Worm (Caenorhabditis elegans): ENCODE measurements around the gene F32E10.5.

- TF ChIP-seq tbx-8 (GFP tag; optimal IDR thresholded peaks at IDR 0.05) (no peak), blmp-1 (tag; optimal IDR thresholded peaks at IDR 0.05) (no peak), mep-1 (tag; optimal IDR thresholded peaks at IDR 0.05) (no peak), unc-62 (GFP tag; optimal IDR thresholded peaks at IDR 0.05) (no peak), pha-4 (tag; optimal IDR thresholded peaks at IDR 0.05) (no peak), nhr-237 (tag; optimal IDR thresholded peaks at IDR 0.05) (no peak), nhr-28 (tag; optimal IDR thresholded peaks at IDR 0.05) (no peak)
Measured at ce11 chrIV:7578281-7578680, at the start of gene F32E10.5.
